Fruit fly (Drosophila melanogaster) whole organism, pupa: ENCODE measurements around the gene CG45544.

Experiments
- CG10348 ChIP-seq: fragments of 200-800 bp; sonication (Bioruptor generic); IDR thresholded peaks from 2 replicates; pipeline ENCODE4 v1.3.6; 2022; ENCODE audit warnings: missing biosample characterization, missing genetic modification characterization
- CG12605 ChIP-seq: fragments of 200-800 bp; sonication (Bioruptor generic); IDR thresholded peaks from 2 replicates; pipeline ENCODE4 v1.3.6; 2022; ENCODE audit warnings: missing biosample characterization, missing genetic modification characterization
- CG13204 ChIP-seq: fragments of 200-800 bp; sonication (Bioruptor generic); optimal IDR thresholded peaks from 2 replicates; lab custom pipeline; 2018; ENCODE audit warnings: missing biosample characterization, mild to moderate bottlenecking, missing genetic modification characterization, moderate library complexity
- CG14655 ChIP-seq: fragments of 200-800 bp; sonication (Bioruptor generic); optimal IDR thresholded peaks from 3 replicates; lab custom pipeline; 2017; ENCODE audit warnings: mild to moderate bottlenecking, missing biosample characterization, missing genetic modification reagents, missing genetic modification characterization
- CG15710 ChIP-seq: fragments of 200-800 bp; sonication (Bioruptor generic); optimal IDR thresholded peaks from 2 replicates; lab custom pipeline; 2018; ENCODE audit warnings: missing biosample characterization, mild to moderate bottlenecking, missing genetic modification characterization, moderate library complexity
- CG17806 ChIP-seq: fragments of 200-800 bp; sonication (Bioruptor generic); optimal IDR thresholded peaks from 2 replicates; lab custom pipeline; 2018; ENCODE audit warnings: missing biosample characterization, mild to moderate bottlenecking, missing genetic modification characterization, moderate library complexity
- CG32121 ChIP-seq: fragments of 200-800 bp; sonication (Bioruptor generic); IDR thresholded peaks from 2 replicates; pipeline ENCODE4 v1.3.6; 2022; ENCODE audit warnings: missing biosample characterization, missing genetic modification characterization
- CG34367 ChIP-seq: fragments of 200-800 bp; sonication (Bioruptor generic); optimal IDR thresholded peaks from 2 replicates; lab custom pipeline; 2018; ENCODE audit warnings: missing biosample characterization, mild to moderate bottlenecking, missing genetic modification characterization
- CG4496 ChIP-seq: fragments of 200-800 bp; sonication (Bioruptor generic); IDR thresholded peaks from 3 replicates; pipeline ENCODE4 v1.3.6; 2022; ENCODE audit warnings: missing biosample characterization, missing genetic modification characterization
- CG8159 ChIP-seq: fragments of 200-800 bp; sonication (Bioruptor generic); optimal IDR thresholded peaks from 3 replicates; lab custom pipeline; 2018; ENCODE audit warnings: missing biosample characterization, mild to moderate bottlenecking, missing genetic modification characterization, moderate library complexity
- CG8301 ChIP-seq: fragments of 200-800 bp; sonication (Bioruptor generic); optimal IDR thresholded peaks from 2 replicates; lab custom pipeline; 2018; ENCODE audit warnings: missing biosample characterization, mild to moderate bottlenecking, missing genetic modification characterization
- CG9948 ChIP-seq: fragments of 200-800 bp; sonication (Bioruptor generic); optimal IDR thresholded peaks from 2 replicates; lab custom pipeline; 2018; ENCODE audit warnings: missing biosample characterization, mild to moderate bottlenecking, missing genetic modification characterization, moderate library complexity
- D1 ChIP-seq: fragments of 200-800 bp; sonication (Bioruptor generic); optimal IDR thresholded peaks from 2 replicates; lab custom pipeline; 2018; ENCODE audit warnings: missing biosample characterization, mild to moderate bottlenecking, missing genetic modification characterization, moderate library complexity
- EcR ChIP-seq: fragments of 200-800 bp; sonication (Bioruptor generic); optimal IDR thresholded peaks from 3 replicates; lab custom pipeline; 2019; ENCODE audit warnings: missing biosample characterization, missing genetic modification characterization, mild to moderate bottlenecking, moderate library complexity, missing genetic modification reagents
- Ets98B ChIP-seq: fragments of 200-800 bp; sonication (Bioruptor generic); IDR thresholded peaks from 2 replicates; pipeline ENCODE4 v1.3.6; 2022; ENCODE audit warnings: missing biosample characterization, missing genetic modification characterization
- Pif1A ChIP-seq: fragments of 200-800 bp; sonication (Bioruptor generic); optimal IDR thresholded peaks from 3 replicates; lab custom pipeline; 2016; ENCODE audit warnings: missing biosample characterization, missing genetic modification characterization
- Pif1B ChIP-seq: fragments of 200-800 bp; sonication (Bioruptor generic); optimal IDR thresholded peaks from 3 replicates; lab custom pipeline; 2016; ENCODE audit warnings: missing biosample characterization, missing genetic modification characterization
- Snoo ChIP-seq: fragments of 200-800 bp; sonication (Bioruptor generic); optimal IDR thresholded peaks from 3 replicates; lab custom pipeline; 2017; ENCODE audit warnings: missing biosample characterization, mild to moderate bottlenecking, missing genetic modification characterization, inconsistent platforms
- fd96Ca ChIP-seq: fragments of 200-800 bp; sonication (Bioruptor generic); IDR thresholded peaks from 3 replicates; pipeline ENCODE4 v1.3.6; 2022; ENCODE audit warnings: missing biosample characterization, missing genetic modification characterization
- gl ChIP-seq: fragments of 200-800 bp; sonication (Bioruptor generic); optimal IDR thresholded peaks from 2 replicates; lab custom pipeline; 2018; ENCODE audit warnings: missing biosample characterization, mild to moderate bottlenecking, missing genetic modification characterization
- rn ChIP-seq: fragments of 200-800 bp; sonication (Bioruptor generic); IDR thresholded peaks from 2 replicates; pipeline ENCODE4 v1.3.6; 2022; ENCODE audit warnings: missing biosample characterization, missing genetic modification characterization

CG45544 gene

DNA sequence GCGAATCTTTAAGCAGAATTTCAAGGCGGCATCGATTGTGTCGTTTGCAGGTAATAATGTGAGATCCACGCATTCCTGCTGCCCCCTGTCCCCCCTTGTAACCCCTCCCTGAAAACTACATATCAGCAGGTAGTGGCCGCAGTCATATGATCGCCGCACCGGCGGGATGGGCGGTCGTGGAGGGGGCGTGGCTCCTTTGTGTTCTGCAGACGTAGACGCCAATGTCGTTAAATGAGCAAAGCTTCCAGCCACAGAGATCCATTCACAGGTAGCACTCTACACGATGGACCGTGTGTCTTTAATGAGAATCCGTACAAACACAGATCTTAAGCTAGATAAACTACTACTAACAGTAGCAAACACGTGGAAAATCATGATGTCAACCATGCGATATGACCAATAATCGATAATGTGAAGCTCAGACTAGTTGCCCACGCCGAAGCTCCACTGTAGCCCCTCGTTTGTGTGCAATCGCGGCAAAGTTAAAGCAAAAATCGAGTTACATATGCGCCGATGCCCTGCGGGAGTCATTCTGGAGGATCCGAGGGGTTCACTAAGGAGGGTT lies at the start of gene CG45544:
Gene CG45544, plus strand, starts transcription at position 523 of the 565 bp plus-strand sequence.
- TF ChIP-seq CG17806 (tag; lab: Kevin White, UChicago), result peak; percentile 96
- peak; percentile 88 for TF ChIP-seq CG13204 (GFP tag; lab: Kevin White, UChicago)
- peak; percentile 76 for TF ChIP-seq rn (GFP tag; lab: Robert Waterston, UW)
- peak; percentile 94 for TF ChIP-seq gl
- 0 out of 2 replicates have a peak, but pooled peaks have one; percentile 5 for TF ChIP-seq CG32121 (GFP tag; lab: Robert Waterston, UW)
- no peak for TF ChIP-seq CG10348
- TF ChIP-seq D1 (tag; lab: Kevin White, UChicago), result peak; percentile 57
- peak; percentile 88 for TF ChIP-seq CG14655 (GFP tag; lab: Kevin White, UChicago)
- TF ChIP-seq CG8159, result peak; percentile 96
- TF ChIP-seq EcR (GFP tag; lab: Kevin White, UChicago), result peak; percentile 64
- peak; percentile 89 for TF ChIP-seq CG4496 (GFP tag; lab: Robert Waterston, UW)
- TF ChIP-seq Pif1A, result peak; percentile 91
- TF ChIP-seq CG34367 (tag; lab: Kevin White, UChicago), result peak; percentile 94
- peak; percentile 68 for TF ChIP-seq Ets98B
- TF ChIP-seq CG8301 (tag; lab: Kevin White, UChicago), result peak; percentile 85
- peak; percentile 97 for TF ChIP-seq CG15710 (tag; lab: Kevin White, UChicago)
- TF ChIP-seq Pif1B (GFP tag; lab: Kevin White, UChicago), result peak; percentile 95
- peak; percentile 95 for TF ChIP-seq CG9948 (tag; lab: Kevin White, UChicago)
- peak; percentile 73 for TF ChIP-seq CG12605 (GFP tag; lab: Robert Waterston, UW)
- peak; percentile 95 for TF ChIP-seq fd96Ca (GFP tag; lab: Robert Waterston, UW)
- TF ChIP-seq Snoo, result peak; percentile 87

- TF ChIP-seq CG34367 (tag; lab: Kevin White, UChicago) (peak; percentile 89), CG15710 (tag; lab: Kevin White, UChicago) (peak; percentile 94), CG8159 (peak; percentile 93), CG14655 (GFP tag; lab: Kevin White, UChicago) (peak; percentile 95), Ets98B (peak; percentile 92), CG13204 (GFP tag; lab: Kevin White, UChicago) (peak; percentile 88), gl (peak; percentile 77), CG8301 (tag; lab: Kevin White, UChicago) (peak; percentile 91), Pif1A (peak; percentile 84), CG17806 (tag; lab: Kevin White, UChicago) (peak; percentile 94), rn (GFP tag; lab: Robert Waterston, UW) (peak; percentile 72), CG12605 (GFP tag; lab: Robert Waterston, UW) (peak; percentile 85), CG10348 (peak; percentile 52; the same call in 1 of the 2 replicates), EcR (GFP tag; lab: Kevin White, UChicago) (peak; percentile 80), D1 (tag; lab: Kevin White, UChicago) (peak; percentile 54), CG4496 (GFP tag; lab: Robert Waterston, UW) (peak; percentile 95), Snoo (peak; percentile 88), fd96Ca (GFP tag; lab: Robert Waterston, UW) (peak; percentile 92), CG9948 (tag; lab: Kevin White, UChicago) (peak; percentile 93), Pif1B (GFP tag; lab: Kevin White, UChicago) (peak; percentile 87), CG32121 (GFP tag; lab: Robert Waterston, UW) (peak; percentile 84)
- TF ChIP-seq, all 21 proteins: peak for 21
These were observed 49.2 kb upstream of the CG45544 start for dm6 chr3R:29207012-29207656.

dm6 chr3R:29207996-29208395 lies 48.3 kb upstream of the CG45544 start:
- TF ChIP-seq EcR (GFP tag; lab: Kevin White, UChicago), result no peak
- peak; percentile 53 for TF ChIP-seq CG13204 (GFP tag; lab: Kevin White, UChicago)
- TF ChIP-seq CG4496 (GFP tag; lab: Robert Waterston, UW), result peak; percentile 90
- peak; percentile 93 for TF ChIP-seq Ets98B
- TF ChIP-seq gl, result peak; percentile 63
- TF ChIP-seq Pif1B (GFP tag; lab: Kevin White, UChicago), result peak; percentile 86
- peak; percentile 83 for TF ChIP-seq CG8159
- peak; percentile 89 for TF ChIP-seq CG32121 (GFP tag; lab: Robert Waterston, UW)
- peak; percentile 88 for TF ChIP-seq Pif1A
- TF ChIP-seq Snoo, result peak; percentile 38
- TF ChIP-seq D1 (tag; lab: Kevin White, UChicago), result peak; percentile 37
- peak; percentile 84 for TF ChIP-seq CG17806 (tag; lab: Kevin White, UChicago)
- peak; percentile 81 for TF ChIP-seq CG34367 (tag; lab: Kevin White, UChicago)
- peak; percentile 78 for TF ChIP-seq CG15710 (tag; lab: Kevin White, UChicago)
- 0 out of 2 replicates have a peak, but pooled peaks have one; percentile 38 for TF ChIP-seq CG10348
- TF ChIP-seq CG12605 (GFP tag; lab: Robert Waterston, UW), result peak; percentile 87
- peak; percentile 86 for TF ChIP-seq fd96Ca (GFP tag; lab: Robert Waterston, UW)
- TF ChIP-seq rn (GFP tag; lab: Robert Waterston, UW), result peak; percentile 81
- TF ChIP-seq CG8301 (tag; lab: Kevin White, UChicago), result peak; percentile 92
- peak; percentile 83 for TF ChIP-seq CG9948 (tag; lab: Kevin White, UChicago)
- peak; percentile 90 for TF ChIP-seq CG14655 (GFP tag; lab: Kevin White, UChicago)

DNA sequence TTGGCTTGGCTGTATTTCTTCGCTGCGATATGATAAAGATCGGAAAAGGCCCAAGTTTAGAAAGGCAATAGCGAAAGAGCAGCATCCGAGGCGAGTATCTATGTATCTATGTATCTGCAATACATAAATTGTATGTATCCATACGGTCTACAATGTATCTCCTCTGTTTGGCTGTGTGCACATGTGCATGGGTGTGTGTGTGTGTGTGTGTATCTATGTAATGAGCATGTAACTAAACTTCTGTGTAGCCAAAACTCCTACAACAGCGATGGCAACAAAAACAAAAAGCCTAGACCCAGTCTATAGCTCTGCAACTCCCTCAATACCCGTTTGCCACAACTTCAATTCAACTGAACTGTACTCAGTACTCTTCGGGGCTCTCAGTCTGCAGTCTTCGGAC lies 46.2 kb upstream of the CG45544 start:
- TF ChIP-seq rn (GFP tag; lab: Robert Waterston, UW), result no peak
- TF ChIP-seq CG34367 (tag; lab: Kevin White, UChicago), result no peak
- no peak for TF ChIP-seq Ets98B
- TF ChIP-seq CG32121 (GFP tag; lab: Robert Waterston, UW), result no peak
- no peak for TF ChIP-seq CG10348
- no peak for TF ChIP-seq Pif1A
- TF ChIP-seq EcR (GFP tag; lab: Kevin White, UChicago), result no peak
- no peak for TF ChIP-seq CG8159
- TF ChIP-seq fd96Ca (GFP tag; lab: Robert Waterston, UW), result no peak
- no peak for TF ChIP-seq D1 (tag; lab: Kevin White, UChicago)
- TF ChIP-seq CG17806 (tag; lab: Kevin White, UChicago), result no peak
- no peak for TF ChIP-seq Pif1B (GFP tag; lab: Kevin White, UChicago)
- TF ChIP-seq CG4496 (GFP tag; lab: Robert Waterston, UW), result no peak
- no peak for TF ChIP-seq CG13204 (GFP tag; lab: Kevin White, UChicago)
- no peak for TF ChIP-seq gl
